Worm (Caenorhabditis elegans) whole organism, young adult: ENCODE results near the gene B0294.3.

Source experiments
- F23B12.7 ChIP-seq: sonication (generic microtip); optimal IDR thresholded peaks from 2 replicates; lab custom pipeline; 2017; ENCODE audit warnings: missing genetic modification characterization, mild to moderate bottlenecking, missing compliant biosample characterization, antibody characterized with exemption, moderate library complexity; ENCODE audit not compliant: insufficient read depth
- F57A8.1 ChIP-seq: fragments of 200-800 bp; sonication (Bioruptor generic); optimal IDR thresholded peaks from 2 replicates; lab custom pipeline; 2018; ENCODE audit warnings: mild to moderate bottlenecking, missing genetic modification characterization, moderate library complexity, missing compliant biosample characterization
- egl-18 ChIP-seq: fragments of 200-800 bp; sonication (Bioruptor generic); IDR thresholded peaks from 2 replicates; pipeline ENCODE4 v1.3.6; 2022; ENCODE audit warnings: missing genetic modification reagents, missing genetic modification characterization, missing compliant biosample characterization
- let-607 ChIP-seq, 2 experiments: fragments of 200-800 bp in 1 of 2; sonication (Bioruptor generic) in 1 of 2; sonication (generic microtip) in 1 of 2; optimal IDR thresholded peaks; 2 replicates each; lab custom pipeline; 2016 to 2018; ENCODE audit warnings: mild to moderate bottlenecking in 2 of 2, missing compliant biosample characterization in 2 of 2, missing genetic modification characterization in 2 of 2, moderate library complexity in 2 of 2, missing genotype in 1 of 2
- pbrm-1 ChIP-seq: fragments of 200-800 bp; sonication (Bioruptor generic); IDR thresholded peaks from 2 replicates; pipeline ENCODE4 v1.3.6; 2022; ENCODE audit warnings: missing genetic modification reagents, missing genetic modification characterization, missing compliant biosample characterization
- pha-4 ChIP-seq: fragments of 150-350 bp; sonication (generic microtip); optimal IDR thresholded peaks from 2 replicates; lab custom pipeline; 2014; ENCODE audit warnings: missing biosample characterization, missing genetic modification reagents, missing genetic modification characterization
- repo-1 ChIP-seq: sonication (generic microtip); optimal IDR thresholded peaks from 2 replicates; lab custom pipeline; 2017; ENCODE audit warnings: mild to moderate bottlenecking, missing genetic modification characterization, missing compliant biosample characterization
- somi-1 ChIP-seq: fragments of 200-800 bp; sonication (Bioruptor generic); optimal IDR thresholded peaks from 2 replicates; lab custom pipeline; 2018; ENCODE audit warnings: mild to moderate bottlenecking, missing genetic modification characterization, missing compliant biosample characterization
- tlf-1 ChIP-seq: fragments of 200-800 bp; sonication (Bioruptor generic); optimal IDR thresholded peaks from 2 replicates; lab custom pipeline; 2018; ENCODE audit warnings: mild to moderate bottlenecking, missing genetic modification characterization, missing compliant biosample characterization
- ztf-6 ChIP-seq: fragments of 200-800 bp; sonication (Bioruptor generic); IDR thresholded peaks from 2 replicates; pipeline ENCODE4 v1.3.6; 2022; ENCODE audit warnings: missing genetic modification reagents, missing genetic modification characterization, missing compliant biosample characterization

ce11 chrX:1913257-1913656 is 21.3 kb downstream of the B0294.3 start, which contains the start of gene ZC53.1:
- TF ChIP-seq tlf-1 (no peak), let-607 (tag; optimal IDR thresholded peaks at IDR 0.05; lab: Kevin White, UChicago) (no peak), egl-18 (GFP tag; lab: Robert Waterston, UW) (no peak), somi-1 (GFP tag; lab: Kevin White, UChicago) (no peak), repo-1 (no peak), pbrm-1 (no peak), pha-4 (no peak), ztf-6 (GFP tag; lab: Robert Waterston, UW) (no peak), F23B12.7 (tag; lab: Kevin White, UChicago) (no peak), F57A8.1 (no peak)
